Worm (Caenorhabditis elegans): ENCODE measurements around the gene gldi-6.
"Not testable (repeated sequence)": the region's sequence is repeated elsewhere in the genome, so short reads cannot be mapped to it uniquely, and the experiment has no call there.

The gldi-6 gene

ce11 chrII:3460048-3460447, 13.3 kb downstream of the gldi-6 start, which contains the start of gene C16C8.7:
C16C8.7 (minus strand) TSS chrII:3460148.
- TF ChIP-seq unc-130 (GFP tag; optimal IDR thresholded peaks at IDR 0.05) (no peak), nhr-90 (tag; optimal IDR thresholded peaks at IDR 0.05) (no peak), madf-10 (tag; optimal IDR thresholded peaks at IDR 0.05) (no peak), nhr-80 (tag; optimal IDR thresholded peaks at IDR 0.05) (no peak), B0261.1 (tag; optimal IDR thresholded peaks at IDR 0.05) (no peak), ceh-27 (GFP tag; optimal IDR thresholded peaks at IDR 0.05) (no peak), snpc-1.1 (tag; optimal IDR thresholded peaks at IDR 0.05; ENCODE audit: insufficient read depth) (no peak), lin-54 (GFP tag; optimal IDR thresholded peaks at IDR 0.05) (no peak), lsy-27 (tag; optimal IDR thresholded peaks at IDR 0.05; ENCODE audit: borderline replicate concordance, insufficient read depth) (no peak), attf-5 (GFP tag; optimal IDR thresholded peaks at IDR 0.05) (no peak), akir-1 (GFP tag; optimal IDR thresholded peaks at IDR 0.05) (no peak), K12H6.12 (tag; optimal IDR thresholded peaks at IDR 0.05) (no peak), F57C9.4 (tag; optimal IDR thresholded peaks at IDR 0.05) (no peak)

ce11 chrII:3461586-3461985, 14.8 kb downstream of the gldi-6 start, which contains the start of gene C16C8.8:
C16C8.8 (minus strand) TSS chrII:3461686.
- TF ChIP-seq atf-7 (tag; optimal IDR thresholded peaks at IDR 0.05): no peak
- TF ChIP-seq B0261.1 (tag; optimal IDR thresholded peaks at IDR 0.05): no peak
- no peak for TF ChIP-seq K11D2.4 (GFP tag; IDR thresholded peaks at IDR 0.05)
- TF ChIP-seq attf-5 (GFP tag; optimal IDR thresholded peaks at IDR 0.05): no peak
- TF ChIP-seq mes-4 (tag; optimal IDR thresholded peaks at IDR 0.05): no peak

- no peak for TF ChIP-seq mel-28 (tag; optimal IDR thresholded peaks at IDR 0.05; ENCODE audit: borderline replicate concordance)
- no peak for TF ChIP-seq ztf-28 (GFP tag; IDR thresholded peaks at IDR 0.05)
- no peak for TF ChIP-seq F39B2.1 (GFP tag; IDR thresholded peaks at IDR 0.05)
- no peak for TF ChIP-seq F57A8.1 (GFP tag; optimal IDR thresholded peaks at IDR 0.05)
- no peak for TF ChIP-seq rec-8 (tag; optimal IDR thresholded peaks at IDR 0.05)
- TF ChIP-seq zim-3 (tag; optimal IDR thresholded peaks at IDR 0.05): no peak
- TF ChIP-seq nhr-179 (tag; optimal IDR thresholded peaks at IDR 0.05): no peak
- no peak for TF ChIP-seq unc-130 (GFP tag; optimal IDR thresholded peaks at IDR 0.05)
- TF ChIP-seq attf-3 (GFP tag; conservative IDR thresholded peaks at IDR 0.05): no peak
- TF ChIP-seq chd-7 (tag; optimal IDR thresholded peaks at IDR 0.05): no peak
- TF ChIP-seq tlf-1 (GFP tag; optimal IDR thresholded peaks at IDR 0.05): no peak
- no peak for TF ChIP-seq ztf-22 (GFP tag; optimal IDR thresholded peaks at IDR 0.05)
- TF ChIP-seq lin-35 (GFP tag; optimal IDR thresholded peaks at IDR 0.05): no peak
- TF ChIP-seq mxl-1 (tag; optimal IDR thresholded peaks at IDR 0.05): no peak
- no peak for TF ChIP-seq F37B4.10 (GFP tag; IDR thresholded peaks at IDR 0.05)
- no peak for TF ChIP-seq pha-4 (tag; optimal IDR thresholded peaks at IDR 0.05)
- no peak for TF ChIP-seq F57C9.4 (tag; optimal IDR thresholded peaks at IDR 0.05)
- no peak for TF ChIP-seq fkh-3 (tag; optimal IDR thresholded peaks at IDR 0.05)
- no peak for TF ChIP-seq ztf-18 (tag; optimal IDR thresholded peaks at IDR 0.05)
Observed at ce11 chrII:3463097-3463496, 16.4 kb downstream of the gldi-6 start, which contains the start of gene C16C8.9. C16C8.9 (minus strand) TSS chrII:3463197.

- TF ChIP-seq F49E8.2 (tag; optimal IDR thresholded peaks at IDR 0.05; ENCODE audit: insufficient read depth); madf-6 (GFP tag; IDR thresholded peaks at IDR 0.05); nhr-179 (tag; optimal IDR thresholded peaks at IDR 0.05): not testable (repeated sequence)
Observed at ce11 chrII:3464580-3464979, 17.8 kb downstream of the gldi-6 start, which contains the start of gene C16C8.10. C16C8.10 (minus strand) TSS chrII:3464680.
